Worm (Caenorhabditis elegans): ENCODE data around the gene rpn-2.
A peak's percentile ranks its signal among the peaks of the same experiment; 100 is the strongest.

rpn-2 gene

ce11 chrIII:6216833-6217466 is 18.0 kb downstream of the rpn-2 start, which contains the start of gene hot-4:
TSS of gene hot-4 (plus strand) at chrIII:6217416.
- TF ChIP-seq lin-39 (tag; optimal IDR thresholded peaks at IDR 0.05) (no peak), aly-2 (tag; optimal IDR thresholded peaks at IDR 0.05) (no peak), daf-8 (GFP tag; IDR thresholded peaks at IDR 0.05) (no peak), lir-3 (tag; optimal IDR thresholded peaks at IDR 0.05) (no peak), ztf-7 (tag; optimal IDR thresholded peaks at IDR 0.05) (no peak)

DNA sequence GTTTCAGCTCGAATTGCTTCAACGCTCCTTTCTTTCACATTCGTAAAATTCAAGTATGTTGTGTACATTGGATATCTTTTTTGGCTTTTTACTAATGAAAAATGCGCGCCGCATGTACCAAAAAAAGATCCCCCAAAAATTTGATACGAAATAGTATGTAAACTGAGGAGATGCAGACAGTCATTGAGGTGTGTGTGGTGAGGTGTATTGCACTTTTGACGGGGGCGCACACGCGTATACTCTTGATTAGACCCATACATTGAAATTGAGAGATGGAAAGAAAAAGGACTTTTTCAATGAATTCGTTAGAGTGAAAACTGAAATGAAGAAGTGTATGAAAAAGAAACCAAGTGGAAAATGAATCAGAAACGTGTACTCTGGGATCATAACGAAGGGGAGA is 22.4 kb downstream of the rpn-2 start:
- TF ChIP-seq egl-43 (GFP tag; IDR thresholded peaks at IDR 0.05) (no peak), ama-1 (optimal IDR thresholded peaks at IDR 0.05) (no peak), aha-1 (tag) (peak; percentile 56), hmg-1.1 (GFP tag; IDR thresholded peaks at IDR 0.05) (no peak)

DNA sequence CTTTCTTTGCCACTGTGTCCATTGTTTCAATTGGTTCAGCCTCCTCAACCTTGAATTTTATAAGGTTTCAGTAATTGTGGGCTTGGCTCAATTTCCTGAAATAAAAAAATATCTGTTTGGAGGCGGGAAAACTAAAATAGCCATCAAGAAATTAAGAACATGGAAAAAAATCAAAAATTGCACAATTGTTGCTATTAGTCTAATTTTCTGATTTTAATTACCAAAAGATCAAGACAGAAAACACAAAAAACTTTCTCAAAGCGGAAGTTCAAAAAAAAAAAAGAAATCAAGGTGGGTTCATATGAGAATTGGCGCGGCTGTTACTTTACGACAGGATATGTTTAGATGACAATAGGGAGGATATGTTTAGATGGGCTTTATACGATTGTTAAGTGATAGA is 31.9 kb downstream of the rpn-2 start, which contains the start of gene esyt-2:
esyt-2 (minus strand) TSS at position 101 of the 400 bp plus-strand sequence.
- no peak for TF ChIP-seq daf-16 (GFP tag; optimal IDR thresholded peaks at IDR 0.05)
- no peak for TF ChIP-seq daf-16 (tag; optimal IDR thresholded peaks at IDR 0.05)
- peak in 1 of 2 experiments; percentile 47 for TF ChIP-seq unc-62 (GFP tag; optimal IDR thresholded peaks at IDR 0.05 in 1 of 2)
- no peak for TF ChIP-seq unc-62 (tag; optimal IDR thresholded peaks at IDR 0.05)

- TF ChIP-seq php-3 (GFP tag; IDR thresholded peaks at IDR 0.05) (peak; percentile 73), ces-1 (GFP tag; optimal IDR thresholded peaks at IDR 0.05) (no peak), daf-16 (GFP tag; optimal IDR thresholded peaks at IDR 0.05) (no peak), daf-16 (tag; optimal IDR thresholded peaks at IDR 0.05) (peak; percentile 80), zip-2 (tag; optimal IDR thresholded peaks at IDR 0.05) (no peak), lir-3 (tag; optimal IDR thresholded peaks at IDR 0.05) (no peak), attf-4 (tag; optimal IDR thresholded peaks at IDR 0.05) (no peak), pha-4 (GFP tag; IDR thresholded peaks at IDR 0.05) (no peak), pha-4 (tag; optimal IDR thresholded peaks at IDR 0.05) (peak; percentile 39), unc-130 (GFP tag; optimal IDR thresholded peaks at IDR 0.05) (no peak), jun-1 (tag; optimal IDR thresholded peaks at IDR 0.05) (no peak), nhr-77 (tag; optimal IDR thresholded peaks at IDR 0.05) (peak; percentile 74), nhr-28 (tag; optimal IDR thresholded peaks at IDR 0.05) (peak; percentile 88), lin-15B (tag; optimal IDR thresholded peaks at IDR 0.05) (no peak), lin-13 (GFP tag; optimal IDR thresholded peaks at IDR 0.05) (no peak), spr-1 (tag; optimal IDR thresholded peaks at IDR 0.05) (no peak), set-16 (GFP tag; IDR thresholded peaks at IDR 0.05) (no peak), mxl-3 (GFP tag; optimal IDR thresholded peaks at IDR 0.05) (peak; percentile 51), ama-1 (optimal IDR thresholded peaks at IDR 0.05) (no peak), mdt-29 (GFP tag; IDR thresholded peaks at IDR 0.05) (no peak), dve-1 (tag; optimal IDR thresholded peaks at IDR 0.05; ENCODE audit: insufficient read depth) (peak; percentile 77), pqm-1 (tag; optimal IDR thresholded peaks at IDR 0.05) (peak; percentile 95), cey-2 (tag; optimal IDR thresholded peaks at IDR 0.05; ENCODE audit: borderline replicate concordance, insufficient read depth) (no peak), F49E8.2 (tag; optimal IDR thresholded peaks at IDR 0.05; ENCODE audit: borderline replicate concordance) (no peak), nhr-102 (tag; optimal IDR thresholded peaks at IDR 0.05) (no peak)
Observed at ce11 chrIII:6231880-6232279, 32.9 kb downstream of the rpn-2 start.

DNA sequence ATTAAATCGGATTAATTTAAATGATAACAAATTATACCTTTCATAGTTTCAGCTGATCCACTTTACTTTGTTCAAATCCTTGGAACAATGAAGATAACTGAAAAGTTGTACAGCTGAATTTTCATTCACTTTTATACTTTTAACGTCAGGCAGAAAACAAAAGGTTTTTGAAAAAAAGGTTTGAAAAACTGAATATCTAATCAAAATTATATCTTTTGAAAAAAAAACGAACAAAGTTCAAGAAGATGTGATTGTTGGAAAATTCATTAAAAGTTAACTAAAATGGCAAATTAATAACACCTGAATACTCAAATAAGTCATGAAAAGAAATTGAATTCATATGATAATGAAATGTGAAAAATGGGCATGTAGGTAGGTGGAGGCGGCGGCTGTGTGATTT is 37.7 kb downstream of the rpn-2 start, which contains the start of gene T12A2.21:
T12A2.21 (minus strand) TSS at position 101 of the 400 bp plus-strand sequence.
- TF ChIP-seq unc-62 (GFP tag; optimal IDR thresholded peaks at IDR 0.05 in 1 of 2): no peak
- no peak for TF ChIP-seq unc-62 (tag; optimal IDR thresholded peaks at IDR 0.05)
- no peak for TF ChIP-seq nhr-11 (tag; optimal IDR thresholded peaks at IDR 0.05)
- no peak for TF ChIP-seq arid-1 (GFP tag; conservative IDR thresholded peaks at IDR 0.05)
- no peak for TF ChIP-seq hmg-1.1 (GFP tag; IDR thresholded peaks at IDR 0.05)
- TF ChIP-seq nhr-77 (tag; optimal IDR thresholded peaks at IDR 0.05): no peak
- no peak for TF ChIP-seq unc-39 (tag; optimal IDR thresholded peaks at IDR 0.05)
- no peak for TF ChIP-seq php-3 (GFP tag; IDR thresholded peaks at IDR 0.05)
- no peak for TF ChIP-seq tra-1 (GFP tag; IDR thresholded peaks at IDR 0.05)
- TF ChIP-seq lim-7 (GFP tag; IDR thresholded peaks at IDR 0.05): no peak
- TF ChIP-seq madf-5 (GFP tag; IDR thresholded peaks at IDR 0.05): no peak
- no peak for TF ChIP-seq gei-8 (GFP tag; optimal IDR thresholded peaks at IDR 0.05)
- no peak for TF ChIP-seq F10B5.3 (tag; optimal IDR thresholded peaks at IDR 0.05)
- no peak for TF ChIP-seq dve-1 (tag; optimal IDR thresholded peaks at IDR 0.05; ENCODE audit: insufficient read depth)
- TF ChIP-seq nhr-76 (tag; optimal IDR thresholded peaks at IDR 0.05): no peak
- TF ChIP-seq nhr-111 (GFP tag; optimal IDR thresholded peaks at IDR 0.05): no peak
- no peak for TF ChIP-seq sdz-12 (GFP tag; optimal IDR thresholded peaks at IDR 0.05)
- TF ChIP-seq Y48G9A.11 (GFP tag; IDR thresholded peaks at IDR 0.05): no peak

Measured in whole organism, L4 larva.